Fruit fly (Drosophila melanogaster): ENCODE results near the gene Pmi.

Pmi gene

DNA sequence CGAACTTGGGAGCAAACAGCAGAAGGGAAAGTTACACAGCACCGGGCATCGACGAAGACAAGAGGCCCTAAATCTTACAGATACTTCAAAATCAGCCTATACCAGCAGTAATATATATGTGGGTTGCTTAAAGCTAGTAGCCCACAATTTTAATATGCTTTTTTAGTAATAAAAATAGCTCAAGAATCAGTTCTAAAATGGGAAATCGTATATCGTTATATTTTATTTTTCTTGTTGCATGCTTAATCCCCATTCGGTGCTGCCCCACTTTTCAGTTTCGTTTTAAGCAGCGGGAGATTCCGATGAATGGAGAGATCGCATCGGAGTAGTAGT is 28.2 kb downstream of the Pmi start (continued):
- TF ChIP-seq CG2712 (tag; optimal IDR thresholded peaks at IDR 0.05) (peak; percentile 32), sr (GFP tag; IDR thresholded peaks at IDR 0.05) (no peak), D19A (tag; optimal IDR thresholded peaks at IDR 0.05) (peak; percentile 71), Ptx1 (GFP tag; IDR thresholded peaks at IDR 0.05) (peak; percentile 55), pnt (GFP tag; optimal IDR thresholded peaks at IDR 0.05) (no peak), CG13424 (tag; optimal IDR thresholded peaks at IDR 0.05) (peak; percentile 6), Oli (tag; optimal IDR thresholded peaks at IDR 0.05) (peak; percentile 34), org-1 (GFP tag; optimal IDR thresholded peaks at IDR 0.05) (no peak), CG16863 (GFP tag; optimal IDR thresholded peaks at IDR 0.05) (no peak), Sox102F (GFP tag; optimal IDR thresholded peaks at IDR 0.05) (peak; percentile 14), dysf (GFP tag; IDR thresholded peaks at IDR 0.05) (peak; percentile 57; the same call in 2 of the 3 replicates), wek (GFP tag; optimal IDR thresholded peaks at IDR 0.05) (no peak), zfh2 (GFP tag; optimal IDR thresholded peaks at IDR 0.05) (peak; percentile 42)

DNA sequence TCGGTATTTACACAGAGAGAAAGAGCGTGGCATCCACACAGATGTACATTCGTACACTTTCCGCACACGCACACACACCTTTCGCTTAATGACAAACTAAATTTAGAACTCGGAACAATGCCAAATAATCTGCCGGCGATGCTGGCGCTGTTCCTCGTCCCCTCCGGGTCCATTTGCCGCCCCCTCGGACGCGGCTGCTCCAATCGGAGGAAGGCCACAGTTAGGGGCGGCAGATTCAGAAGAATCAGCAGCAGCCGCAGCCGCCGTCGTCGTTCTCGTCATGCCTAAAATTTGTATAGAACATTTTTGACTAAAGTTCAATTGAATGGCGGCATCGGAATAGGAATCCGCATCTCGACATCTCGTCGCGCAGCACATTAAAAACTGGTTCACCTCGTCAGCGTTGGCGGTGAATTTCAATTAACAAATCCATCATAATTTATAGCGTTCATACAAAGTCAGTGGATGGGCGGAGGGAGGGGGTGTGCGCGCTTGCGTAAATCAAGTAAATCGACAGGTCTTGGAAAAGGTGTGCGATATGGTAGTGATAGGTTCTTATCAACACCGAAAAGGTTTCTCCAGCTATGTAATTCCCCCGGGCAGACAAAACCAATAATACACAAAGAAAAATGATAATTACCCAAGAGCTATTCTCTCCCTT is 28.8 kb downstream of the Pmi start:
- TF ChIP-seq gro (GFP tag; optimal IDR thresholded peaks at IDR 0.05) (peak; percentile 9), exex (tag; optimal IDR thresholded peaks at IDR 0.05) (peak; percentile 62), vvl (GFP tag; IDR thresholded peaks at IDR 0.05) (0 out of 2 replicates have a peak, but pooled peaks have one; percentile 9), chinmo (GFP tag; IDR thresholded peaks at IDR 0.05; ENCODE audit: partially characterized antibody) (0 out of 4 replicates have a peak, but pooled peaks have one; percentile 73), Adf1 (GFP tag; IDR thresholded peaks at IDR 0.05) (peak; percentile 71), sd (tag; optimal IDR thresholded peaks at IDR 0.05) (peak; percentile 72), cg (GFP tag; optimal IDR thresholded peaks at IDR 0.05) (peak; percentile 3), odd (GFP tag; optimal IDR thresholded peaks at IDR 0.05) (peak; percentile 15), yki (optimal IDR thresholded peaks at IDR 0.05) (no peak), ara (GFP tag; IDR thresholded peaks at IDR 0.05) (no peak), CG12769 (tag; optimal IDR thresholded peaks at IDR 0.05) (peak; percentile 40), Pdp1 (GFP tag; optimal IDR thresholded peaks at IDR 0.05) (peak in 1 of 2 experiments; percentile 95), sug (tag; optimal IDR thresholded peaks at IDR 0.05) (peak; percentile 39), B-H2 (GFP tag; optimal IDR thresholded peaks at IDR 0.05) (peak; percentile 11), sr (GFP tag; IDR thresholded peaks at IDR 0.05) (peak; percentile 47; the same call in 2 of the 3 replicates), ttk (GFP tag; IDR thresholded peaks at IDR 0.05) (peak; percentile 8; the same call in 1 of the 2 replicates), CG8290 (GFP tag; optimal IDR thresholded peaks at IDR 0.05) (no peak), CG8290 (tag; optimal IDR thresholded peaks at IDR 0.05) (no peak), NFAT (GFP tag; IDR thresholded peaks at IDR 0.05) (0 out of 2 replicates have a peak, but pooled peaks have one; percentile 3), otp (GFP tag; IDR thresholded peaks at IDR 0.05) (peak; percentile 54; the same call in 1 of the 3 replicates), pan (optimal IDR thresholded peaks at IDR 0.05) (no peak), pan (GFP tag; optimal IDR thresholded peaks at IDR 0.05 in 1 of 2, IDR thresholded peaks at IDR 0.05 in 1 of 2) (peak in 1 of 2 experiments; percentile 59), crol (GFP tag; IDR thresholded peaks at IDR 0.05) (peak; percentile 82), grn (GFP tag; optimal IDR thresholded peaks at IDR 0.05) (peak; percentile 46), ftz-f1 (GFP tag; optimal IDR thresholded peaks at IDR 0.05) (peak; percentile 88), nmo (GFP tag; optimal IDR thresholded peaks at IDR 0.05) (no peak), lab (GFP tag; optimal IDR thresholded peaks at IDR 0.05) (peak; percentile 63), Med (GFP tag) (peak; percentile 31), CG14667 (GFP tag; IDR thresholded peaks at IDR 0.05) (no peak), sim (GFP tag; IDR thresholded peaks at IDR 0.05) (no peak), GATAe (GFP tag; conservative IDR thresholded peaks at IDR 0.05) (peak; percentile 24; the same call in 1 of the 2 replicates), CG10543 (GFP tag; optimal IDR thresholded peaks at IDR 0.05) (peak; percentile 70), Dref (GFP tag; IDR thresholded peaks at IDR 0.05) (no peak), Asciz (GFP tag; optimal IDR thresholded peaks at IDR 0.05) (peak; percentile 12), Lhr (GFP tag; optimal IDR thresholded peaks at IDR 0.05) (no peak), trh (GFP tag; optimal IDR thresholded peaks at IDR 0.05) (no peak), MTF-1 (GFP tag; optimal IDR thresholded peaks at IDR 0.05; ENCODE audit: borderline replicate concordance) (no peak), ci (GFP tag; IDR thresholded peaks at IDR 0.05) (peak; percentile 32; the same call in 1 of the 3 replicates)

Measured in whole organism, embryonic.